Worm (Caenorhabditis elegans) whole organism, L2 larva: Measurements from ENCODE around the gene T04C9.3.

Experiments used
- Y55F3AM.14 ChIP-seq: fragments of 200-800 bp; sonication (Bioruptor generic); optimal IDR thresholded peaks from 2 replicates; lab custom pipeline; 2018; ENCODE audit warnings: mild to moderate bottlenecking, missing genetic modification characterization, missing compliant biosample characterization
- aly-2 ChIP-seq: fragments of 150-350 bp; optimal IDR thresholded peaks from 2 replicates; lab custom pipeline; 2014; ENCODE audit warnings: missing biosample characterization, missing genetic modification characterization
- ceh-82 ChIP-seq: fragments of 150-350 bp; optimal IDR thresholded peaks from 2 replicates; lab custom pipeline; 2014; ENCODE audit warnings: missing biosample characterization, missing genetic modification characterization
- egl-27 ChIP-seq: sonication (generic microtip); optimal IDR thresholded peaks from 3 replicates; lab custom pipeline; 2017; ENCODE audit warnings: missing biosample characterization, missing genetic modification reagents, missing genetic modification characterization
- elt-3 ChIP-seq: sonication (generic microtip); optimal IDR thresholded peaks from 2 replicates; lab custom pipeline; 2017; ENCODE audit warnings: missing biosample characterization, missing genetic modification characterization
- lin-11 ChIP-seq: fragments of 150-350 bp; sonication (generic microtip); optimal IDR thresholded peaks from 2 replicates; lab custom pipeline; 2014; ENCODE audit warnings: missing biosample characterization, missing genetic modification characterization, inconsistent platforms, mixed read lengths
- mdl-1 ChIP-seq, 2 experiments: fragments of 150-350 bp in 1 of 2; sonication (generic microtip) in 1 of 2; optimal IDR thresholded peaks; 2 replicates each; lab custom pipeline; 2017; ENCODE audit warnings: missing biosample characterization in 2 of 2, missing genetic modification characterization in 2 of 2
- nhr-10 ChIP-seq: sonication (generic microtip); optimal IDR thresholded peaks from 2 replicates; lab custom pipeline; 2017; ENCODE audit warnings: missing biosample characterization, missing genetic modification characterization
- nhr-77 ChIP-seq: fragments of 150-350 bp; optimal IDR thresholded peaks from 2 replicates; lab custom pipeline; 2014; ENCODE audit warnings: missing biosample characterization, missing genetic modification characterization
- unc-55 ChIP-seq: fragments of 150-350 bp; sonication (generic microtip); optimal IDR thresholded peaks from 3 replicates; lab custom pipeline; 2014; ENCODE audit warnings: missing biosample characterization, missing genetic modification reagents, missing genetic modification characterization
- unc-62 ChIP-seq: fragments of 150-350 bp; optimal IDR thresholded peaks from 2 replicates; lab custom pipeline; 2014; ENCODE audit warnings: missing biosample characterization, missing genetic modification reagents, missing genetic modification characterization

T04C9.3 gene

DNA sequence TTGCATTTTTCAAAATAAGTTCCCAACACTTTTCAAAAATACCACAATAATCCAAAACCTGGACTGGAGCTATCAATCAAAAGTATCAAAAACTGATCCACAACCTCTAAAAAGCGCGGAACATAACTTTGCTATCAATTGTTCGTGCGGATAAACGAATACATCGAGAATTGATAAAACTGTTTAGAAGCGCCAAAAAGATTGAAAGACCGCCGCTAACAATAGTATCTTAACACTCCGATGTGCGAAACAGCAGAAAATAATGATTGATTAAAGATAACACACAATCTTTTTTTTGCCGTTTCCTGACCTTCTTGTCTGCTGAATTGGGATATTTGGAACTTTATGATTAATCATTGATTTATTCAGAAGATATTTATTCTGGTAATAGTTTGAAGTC is 43.0 kb downstream of the T04C9.3 start, which contains the start of gene tbx-7:
tbx-7 (minus strand) TSS at position 101 of the 400 bp plus-strand sequence.
- TF ChIP-seq elt-3 (tag; lab: Kevin White, UChicago) = no peak
- TF ChIP-seq egl-27 = no peak
- no peak for TF ChIP-seq unc-62
- TF ChIP-seq ceh-82 (tag; lab: Kevin White, UChicago) = no peak

DNA sequence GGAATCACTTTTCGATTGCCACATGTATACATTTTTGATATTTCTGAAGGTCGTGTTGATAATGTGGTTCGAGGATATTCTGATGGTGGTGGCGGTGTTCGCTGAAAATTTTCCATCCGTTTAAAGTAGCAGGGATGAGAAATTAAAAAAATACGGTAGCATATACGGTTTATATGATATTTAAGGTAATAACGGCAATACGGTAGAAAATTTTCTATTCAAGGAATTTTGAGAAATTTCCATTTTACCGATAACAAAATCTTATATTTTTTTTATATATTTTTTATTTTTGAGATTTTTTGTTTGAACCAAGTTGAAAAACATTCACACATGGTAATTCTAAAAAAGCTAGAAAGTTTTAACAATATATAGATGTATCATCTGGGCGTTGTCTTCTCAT is 45.0 kb downstream of the T04C9.3 start, which contains the start of gene ZK328.6:
ZK328.6 (minus strand) TSS at position 101 of the 400 bp plus-strand sequence.
- no peak for TF ChIP-seq elt-3 (tag; lab: Kevin White, UChicago)
- TF ChIP-seq Y55F3AM.14 (GFP tag; lab: Kevin White, UChicago) = no peak
- TF ChIP-seq mdl-1 (tag; optimal IDR thresholded peaks at IDR 0.05; lab: Kevin White, UChicago) = no peak
- no peak for TF ChIP-seq nhr-10
- no peak for TF ChIP-seq nhr-77 (tag; lab: Kevin White, UChicago)
- no peak for TF ChIP-seq aly-2
- TF ChIP-seq lin-11 (tag; lab: Kevin White, UChicago) = no peak
- no peak for TF ChIP-seq unc-55
- TF ChIP-seq, all 48 proteins: peak for 0
